Worm (Caenorhabditis elegans): Measurements from ENCODE around the gene Y75B8A.24.

Y75B8A.24 gene

ce11 chrIII:12221452-12221851, 52.1 kb downstream of the Y75B8A.24 start:
- TF ChIP-seq nhr-237 (tag; optimal IDR thresholded peaks at IDR 0.05) (no peak), snpc-4 (tag; optimal IDR thresholded peaks at IDR 0.05) (no peak), nhr-12 (tag; optimal IDR thresholded peaks at IDR 0.05) (no peak), M03D4.4 (tag; optimal IDR thresholded peaks at IDR 0.05) (no peak), nhr-28 (tag; optimal IDR thresholded peaks at IDR 0.05) (no peak), unc-120 (tag; optimal IDR thresholded peaks at IDR 0.05; ENCODE audit: poor library complexity, severe bottlenecking) (no peak), unc-62 (GFP tag; optimal IDR thresholded peaks at IDR 0.05) (no peak), elt-3 (tag; optimal IDR thresholded peaks at IDR 0.05) (no peak), unc-39 (tag; optimal IDR thresholded peaks at IDR 0.05) (no peak), ham-2 (GFP tag; optimal IDR thresholded peaks at IDR 0.05) (no peak), sem-2 (GFP tag; optimal IDR thresholded peaks at IDR 0.05) (no peak), mls-2 (tag; optimal IDR thresholded peaks at IDR 0.05) (no peak), flh-1 (GFP tag; optimal IDR thresholded peaks at IDR 0.05) (no peak), mep-1 (tag; optimal IDR thresholded peaks at IDR 0.05) (no peak), ceh-39 (tag; optimal IDR thresholded peaks at IDR 0.05) (no peak), tbx-8 (GFP tag; optimal IDR thresholded peaks at IDR 0.05) (no peak), drap-1 (GFP tag; optimal IDR thresholded peaks at IDR 0.05) (no peak), sptf-1 (tag; optimal IDR thresholded peaks at IDR 0.05) (no peak)

ce11 chrIII:12220820-12221219, 52.7 kb downstream of the Y75B8A.24 start:
- TF ChIP-seq nhr-28 (tag; optimal IDR thresholded peaks at IDR 0.05) (no peak), nhr-76 (tag; optimal IDR thresholded peaks at IDR 0.05) (no peak), lsy-2 (tag; optimal IDR thresholded peaks at IDR 0.05) (no peak), nhr-237 (tag; optimal IDR thresholded peaks at IDR 0.05) (no peak), pha-4 (tag; optimal IDR thresholded peaks at IDR 0.05) (no peak), sem-2 (GFP tag; optimal IDR thresholded peaks at IDR 0.05) (no peak), sptf-1 (tag; optimal IDR thresholded peaks at IDR 0.05) (no peak), lin-13 (tag; optimal IDR thresholded peaks at IDR 0.05) (no peak), snpc-4 (tag; optimal IDR thresholded peaks at IDR 0.05) (no peak), unc-39 (tag; optimal IDR thresholded peaks at IDR 0.05) (no peak), ztf-11 (tag; optimal IDR thresholded peaks at IDR 0.05) (no peak), blmp-1 (tag; optimal IDR thresholded peaks at IDR 0.05) (no peak), unc-62 (GFP tag; optimal IDR thresholded peaks at IDR 0.05) (no peak), tbx-8 (GFP tag; optimal IDR thresholded peaks at IDR 0.05) (no peak), zip-8 (tag; optimal IDR thresholded peaks at IDR 0.05) (no peak), unc-120 (tag; optimal IDR thresholded peaks at IDR 0.05; ENCODE audit: poor library complexity, severe bottlenecking) (no peak), nhr-12 (tag; optimal IDR thresholded peaks at IDR 0.05) (no peak), lin-32 (GFP tag; optimal IDR thresholded peaks at IDR 0.05) (no peak), mab-5 (tag; optimal IDR thresholded peaks at IDR 0.05) (no peak), ham-2 (GFP tag; optimal IDR thresholded peaks at IDR 0.05) (no peak)

ce11 chrIII:12218633-12219097, 54.9 kb downstream of the Y75B8A.24 start, which contains the start of the genes gex-4 and gphr-1:
gex-4 (minus strand) TSS chrIII:12218634.
gphr-1 (plus strand) TSS chrIII:12219047.
- TF ChIP-seq lsy-2 (tag; optimal IDR thresholded peaks at IDR 0.05) (peak; percentile 43), sptf-1 (tag; optimal IDR thresholded peaks at IDR 0.05) (peak; percentile 36), mep-1 (tag; optimal IDR thresholded peaks at IDR 0.05) (peak; percentile 28), unc-62 (GFP tag; optimal IDR thresholded peaks at IDR 0.05) (no peak), ces-1 (GFP tag; optimal IDR thresholded peaks at IDR 0.05) (peak; percentile 42), mls-2 (tag; optimal IDR thresholded peaks at IDR 0.05) (no peak), hlh-1 (tag; optimal IDR thresholded peaks at IDR 0.05) (no peak)

ce11 chrIII:12218078-12218477, 55.5 kb downstream of the Y75B8A.24 start:
- no peak for TF ChIP-seq lin-13 (tag; optimal IDR thresholded peaks at IDR 0.05)
- TF ChIP-seq sem-2 (GFP tag; optimal IDR thresholded peaks at IDR 0.05) = no peak
- no peak for TF ChIP-seq M03D4.4 (tag; optimal IDR thresholded peaks at IDR 0.05)
- TF ChIP-seq ceh-43 (GFP tag; optimal IDR thresholded peaks at IDR 0.05) = no peak
- TF ChIP-seq snpc-4 (tag; optimal IDR thresholded peaks at IDR 0.05) = no peak
- no peak for TF ChIP-seq drap-1 (GFP tag; optimal IDR thresholded peaks at IDR 0.05)
- no peak for TF ChIP-seq tbx-8 (GFP tag; optimal IDR thresholded peaks at IDR 0.05)
- TF ChIP-seq lsy-2 (tag; optimal IDR thresholded peaks at IDR 0.05) = no peak
- no peak for TF ChIP-seq unc-62 (GFP tag; optimal IDR thresholded peaks at IDR 0.05)
- no peak for TF ChIP-seq ceh-39 (tag; optimal IDR thresholded peaks at IDR 0.05)
- no peak for TF ChIP-seq cnd-1 (tag; optimal IDR thresholded peaks at IDR 0.05)
- TF ChIP-seq ces-1 (GFP tag; optimal IDR thresholded peaks at IDR 0.05) = no peak
- TF ChIP-seq nhr-2 (tag; optimal IDR thresholded peaks at IDR 0.05) = no peak
- TF ChIP-seq nhr-76 (tag; optimal IDR thresholded peaks at IDR 0.05) = no peak
- no peak for TF ChIP-seq mep-1 (tag; optimal IDR thresholded peaks at IDR 0.05)
- TF ChIP-seq ceh-83 (GFP tag; optimal IDR thresholded peaks at IDR 0.05) = no peak
